Fruit fly (Drosophila melanogaster): Measurements from ENCODE around the gene DNAlig3.
A peak's percentile ranks its signal among the peaks of the same experiment; 100 is the strongest.

DNAlig3 gene

DNA sequence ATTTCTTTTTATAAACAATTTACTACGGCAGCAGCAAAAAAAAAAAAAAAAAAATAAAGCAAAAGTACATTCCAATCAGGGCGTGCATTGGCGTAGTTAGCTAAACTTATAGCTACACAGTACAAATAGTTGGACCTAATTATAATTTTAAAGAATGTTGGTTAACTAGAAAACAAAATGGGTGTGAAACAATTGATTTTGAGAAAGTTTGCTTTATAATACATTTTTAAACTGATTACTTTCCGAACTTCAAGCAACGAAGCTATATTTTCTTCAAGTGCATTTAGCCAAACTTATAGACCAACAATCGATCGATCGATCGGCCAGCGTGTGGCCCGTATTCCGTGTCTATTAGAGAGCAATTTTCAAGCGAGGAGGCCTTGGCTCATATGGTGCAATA is 49.7 kb upstream of the DNAlig3 start (continued):
- TF ChIP-seq CG4820 (GFP tag; optimal IDR thresholded peaks at IDR 0.05): no peak
- peak; percentile 4 for TF ChIP-seq ems (GFP tag; optimal IDR thresholded peaks at IDR 0.05)
- no peak for TF ChIP-seq CG1233 (GFP tag; optimal IDR thresholded peaks at IDR 0.05)
- TF ChIP-seq sim (GFP tag; IDR thresholded peaks at IDR 0.05): no peak
- no peak for TF ChIP-seq CG10654 (GFP tag; optimal IDR thresholded peaks at IDR 0.05)
- TF ChIP-seq CG6175 (GFP tag; IDR thresholded peaks at IDR 0.05): no peak
- no peak for TF ChIP-seq YL-1 (GFP tag; optimal IDR thresholded peaks at IDR 0.05)
- no peak for TF ChIP-seq Opbp (GFP tag; IDR thresholded peaks at IDR 0.05; ENCODE audit: partially characterized antibody)
- TF ChIP-seq Camta (GFP tag; optimal IDR thresholded peaks at IDR 0.05): no peak
- TF ChIP-seq Ssrp (tag; optimal IDR thresholded peaks at IDR 0.05): peak; percentile 4
- TF ChIP-seq ranshi (GFP tag; IDR thresholded peaks at IDR 0.05): peak; percentile 50; the same call in 1 of the 2 replicates
- TF ChIP-seq Vsx1 (GFP tag; optimal IDR thresholded peaks at IDR 0.05): no peak
- TF ChIP-seq Jarid2 (GFP tag; optimal IDR thresholded peaks at IDR 0.05): no peak
- no peak for TF ChIP-seq Dad (GFP tag; optimal IDR thresholded peaks at IDR 0.05)
- peak; percentile 69 for TF ChIP-seq gem (tag; optimal IDR thresholded peaks at IDR 0.05)
- no peak for TF ChIP-seq ssp (GFP tag; IDR thresholded peaks at IDR 0.05)
- TF ChIP-seq ken (GFP tag; IDR thresholded peaks at IDR 0.05): no peak
- peak; percentile 4 for TF ChIP-seq CG7556 (GFP tag; optimal IDR thresholded peaks at IDR 0.05)
- TF ChIP-seq odd (GFP tag; optimal IDR thresholded peaks at IDR 0.05): peak; percentile 6
- TF ChIP-seq lilli (GFP tag; optimal IDR thresholded peaks at IDR 0.05): no peak
- peak; percentile 9 for TF ChIP-seq CG5245 (GFP tag; optimal IDR thresholded peaks at IDR 0.05)
- no peak for TF ChIP-seq CG1647 (GFP tag; optimal IDR thresholded peaks at IDR 0.05)
- no peak for TF ChIP-seq nau (GFP tag; optimal IDR thresholded peaks at IDR 0.05)
- TF ChIP-seq pan (optimal IDR thresholded peaks at IDR 0.05): no peak
- peak in 1 of 2 experiments; percentile 67 for TF ChIP-seq pan (GFP tag; optimal IDR thresholded peaks at IDR 0.05 in 1 of 2, IDR thresholded peaks at IDR 0.05 in 1 of 2)
- no peak for TF ChIP-seq CG32767 (GFP tag; IDR thresholded peaks at IDR 0.05)
- no peak for TF ChIP-seq tup (GFP tag; optimal IDR thresholded peaks at IDR 0.05)
- TF ChIP-seq dan (GFP tag; IDR thresholded peaks at IDR 0.05): no peak
- TF ChIP-seq knrl (GFP tag; IDR thresholded peaks at IDR 0.05; ENCODE audit: partially characterized antibody): no peak
- TF ChIP-seq da (GFP tag; optimal IDR thresholded peaks at IDR 0.05): no peak
- no peak for TF ChIP-seq exex (tag; optimal IDR thresholded peaks at IDR 0.05)
- no peak for TF ChIP-seq CG18619 (GFP tag; optimal IDR thresholded peaks at IDR 0.05)
- peak; percentile 19 for TF ChIP-seq tin (GFP tag; optimal IDR thresholded peaks at IDR 0.05)
- no peak for TF ChIP-seq amos (GFP tag; IDR thresholded peaks at IDR 0.05; ENCODE audit: partially characterized antibody)
- no peak for TF ChIP-seq CG8359 (GFP tag; optimal IDR thresholded peaks at IDR 0.05; ENCODE audit: borderline replicate concordance)
- peak; percentile 35 for TF ChIP-seq CG17385 (GFP tag; optimal IDR thresholded peaks at IDR 0.05)
- TF ChIP-seq CG11696 (GFP tag; IDR thresholded peaks at IDR 0.05): no peak
- TF ChIP-seq sna (GFP tag; IDR thresholded peaks at IDR 0.05; ENCODE audit: partially characterized antibody): no peak
- TF ChIP-seq CG18476 (GFP tag; optimal IDR thresholded peaks at IDR 0.05): no peak
- no peak for TF ChIP-seq p53 (GFP tag; optimal IDR thresholded peaks at IDR 0.05)
- TF ChIP-seq CG16863 (GFP tag; optimal IDR thresholded peaks at IDR 0.05): peak; percentile 25
- no peak for TF ChIP-seq CG33557 (GFP tag; optimal IDR thresholded peaks at IDR 0.05)
- no peak for TF ChIP-seq CG1602 (GFP tag; optimal IDR thresholded peaks at IDR 0.05)
- TF ChIP-seq jigr1 (GFP tag; IDR thresholded peaks at IDR 0.05): no peak
- TF ChIP-seq Sox102F (GFP tag; optimal IDR thresholded peaks at IDR 0.05): peak; percentile 73
- 0 out of 3 replicates have a peak, but pooled peaks have one; percentile 24 for TF ChIP-seq zfh1 (GFP tag; IDR thresholded peaks at IDR 0.05)
- no peak for TF ChIP-seq mld (GFP tag; IDR thresholded peaks at IDR 0.05; ENCODE audit: partially characterized antibody)
- no peak for TF ChIP-seq chm (GFP tag; IDR thresholded peaks at IDR 0.05)
- TF ChIP-seq CG11456 (GFP tag; IDR thresholded peaks at IDR 0.05): no peak
- TF ChIP-seq scrt (GFP tag; optimal IDR thresholded peaks at IDR 0.05): no peak
- no peak for TF ChIP-seq fru (optimal IDR thresholded peaks at IDR 0.05)
- no peak for TF ChIP-seq CG10366 (GFP tag; IDR thresholded peaks at IDR 0.05)

All from whole organism, embryonic.